Worm (Caenorhabditis elegans): Measurements from ENCODE around the gene T07A9.15.
A peak's percentile ranks its signal among the peaks of the same experiment; 100 is the strongest.

Gene T07A9.15

DNA sequence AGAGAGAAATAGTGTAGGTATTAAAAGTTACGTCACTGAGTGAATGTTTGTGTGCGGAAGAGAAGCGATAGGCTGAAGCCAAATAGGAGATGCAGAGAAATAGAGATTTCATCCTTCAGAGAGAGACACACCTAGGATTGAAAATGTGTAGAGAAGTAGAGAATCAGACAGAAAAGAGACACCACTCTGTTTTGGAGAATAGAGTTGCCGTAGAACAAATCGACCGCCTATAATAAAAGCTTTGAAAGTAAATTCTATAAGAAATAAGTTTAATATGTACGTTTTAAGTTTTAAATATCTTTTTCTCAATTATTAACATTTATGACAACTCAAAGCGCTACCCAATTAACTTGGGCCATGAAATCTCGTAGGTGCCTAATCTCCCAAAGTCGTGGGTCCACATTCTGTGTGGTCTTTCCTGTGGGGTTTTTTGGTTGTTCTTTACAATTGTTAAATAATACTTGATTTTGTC lies 17.1 kb upstream of the T07A9.15 start, which contains the start of gene T07A9.12 (continued):
- TF ChIP-seq hpl-2 (GFP tag; optimal IDR thresholded peaks at IDR 0.05) = no peak
- no peak for TF ChIP-seq aha-1 (tag; optimal IDR thresholded peaks at IDR 0.05)
- TF ChIP-seq hlh-4 (tag; optimal IDR thresholded peaks at IDR 0.05) = no peak
- peak; percentile 0 for TF ChIP-seq pqm-1 (tag; optimal IDR thresholded peaks at IDR 0.05)
- TF ChIP-seq Y116A8C.19 (tag; optimal IDR thresholded peaks at IDR 0.05; ENCODE audit: borderline replicate concordance) = peak; percentile 41
- no peak for TF ChIP-seq ces-1 (GFP tag; optimal IDR thresholded peaks at IDR 0.05)
- TF ChIP-seq nhr-76 (tag; optimal IDR thresholded peaks at IDR 0.05) = no peak
- peak; percentile 71 for TF ChIP-seq unc-98 (GFP tag; IDR thresholded peaks at IDR 0.05)
- TF ChIP-seq nhr-20 (tag; optimal IDR thresholded peaks at IDR 0.05) = peak; percentile 81
- TF ChIP-seq C04F5.9 (tag; optimal IDR thresholded peaks at IDR 0.05) = peak; percentile 51
- TF ChIP-seq unc-62 (GFP tag; optimal IDR thresholded peaks at IDR 0.05) = no peak
- TF ChIP-seq lin-39 (tag; optimal IDR thresholded peaks at IDR 0.05) = no peak
- peak; percentile 36 for TF ChIP-seq aly-2 (tag; optimal IDR thresholded peaks at IDR 0.05)
- no peak for TF ChIP-seq unc-30 (tag; optimal IDR thresholded peaks at IDR 0.05)
- no peak for TF ChIP-seq tlp-1 (tag; optimal IDR thresholded peaks at IDR 0.05)
- no peak for TF ChIP-seq nhr-28 (tag; optimal IDR thresholded peaks at IDR 0.05)
- TF ChIP-seq C34B4.2 (tag; optimal IDR thresholded peaks at IDR 0.05) = no peak
- TF ChIP-seq lin-15B (tag; optimal IDR thresholded peaks at IDR 0.05) = peak; percentile 17
- TF ChIP-seq ceh-82 (tag; optimal IDR thresholded peaks at IDR 0.05) = peak; percentile 3 to 70 (median 64)
- no peak for TF ChIP-seq nhr-11 (tag; optimal IDR thresholded peaks at IDR 0.05)
- peak; percentile 81 for TF ChIP-seq nhr-47 (tag; optimal IDR thresholded peaks at IDR 0.05)
- peak; percentile 51 for TF ChIP-seq unc-86 (tag; optimal IDR thresholded peaks at IDR 0.05)
- peak; percentile 90 for TF ChIP-seq nhr-71 (tag; optimal IDR thresholded peaks at IDR 0.05)
- TF ChIP-seq nhr-237 (tag; optimal IDR thresholded peaks at IDR 0.05) = peak; percentile 42
- TF ChIP-seq lsy-2 (tag; optimal IDR thresholded peaks at IDR 0.05) = peak; percentile 82 to 88
- no peak for TF ChIP-seq ztf-4 (tag; optimal IDR thresholded peaks at IDR 0.05)
- peak; percentile 82 for TF ChIP-seq rnt-1 (tag; optimal IDR thresholded peaks at IDR 0.05)
- TF ChIP-seq fos-1 (tag; optimal IDR thresholded peaks at IDR 0.05) = peak; percentile 77
- TF ChIP-seq isw-1 (GFP tag; IDR thresholded peaks at IDR 0.05) = peak; percentile 47
- peak; percentile 55 for TF ChIP-seq sox-4 (tag; optimal IDR thresholded peaks at IDR 0.05)
- no peak for TF ChIP-seq zag-1 (tag; optimal IDR thresholded peaks at IDR 0.05)
- peak; percentile 5 for TF ChIP-seq fkh-10 (GFP tag; optimal IDR thresholded peaks at IDR 0.05)
- no peak for TF ChIP-seq efl-3 (GFP tag; optimal IDR thresholded peaks at IDR 0.05)
- TF ChIP-seq xbp-1 (tag; optimal IDR thresholded peaks at IDR 0.05) = peak; percentile 69
- peak; percentile 85 for TF ChIP-seq C16A3.4 (tag; optimal IDR thresholded peaks at IDR 0.05)
- no peak for TF ChIP-seq sup-37 (GFP tag; optimal IDR thresholded peaks at IDR 0.05)
- no peak for TF ChIP-seq alr-1 (tag; optimal IDR thresholded peaks at IDR 0.05; ENCODE audit: borderline replicate concordance)
- peak in 1 of 2 experiments; percentile 43 for TF ChIP-seq ztf-11 (tag; optimal IDR thresholded peaks at IDR 0.05)
- TF ChIP-seq dpl-1 (GFP tag; optimal IDR thresholded peaks at IDR 0.05) = peak; percentile 38 to 42 (median 42)
- TF ChIP-seq ets-5 (GFP tag; IDR thresholded peaks at IDR 0.05) = no peak
- no peak for TF ChIP-seq mab-9 (GFP tag; IDR thresholded peaks at IDR 0.05)
- peak; percentile 73 for TF ChIP-seq nhr-19 (GFP tag; conservative IDR thresholded peaks at IDR 0.05)

- TF ChIP-seq pax-3 (tag; optimal IDR thresholded peaks at IDR 0.05) (no peak), efl-1 (optimal IDR thresholded peaks at IDR 0.05) (no peak), efl-1 (GFP tag; optimal IDR thresholded peaks at IDR 0.05 in 1 of 2) (no peak), lin-14 (GFP tag; optimal IDR thresholded peaks at IDR 0.05) (no peak), nhr-11 (tag; optimal IDR thresholded peaks at IDR 0.05) (no peak)
Observed at ce11 chrIV:409935-410334, 16.6 kb upstream of the T07A9.15 start, which contains the start of gene kgb-1. TSS of gene kgb-1 (minus strand) at chrIV:410035.
